Worm (Caenorhabditis elegans) whole organism, late embryonic: Measurements from ENCODE around the gene Y38E10A.24.

Experiments
- ceh-14 ChIP-seq: sonication (generic microtip); optimal IDR thresholded peaks from 2 replicates; lab custom pipeline; 2016; ENCODE audit warnings: missing genotype, missing genetic modification characterization, missing compliant biosample characterization
- ceh-30 ChIP-seq: fragments of 150-350 bp; optimal IDR thresholded peaks from 2 replicates; lab custom pipeline; 2014; ENCODE audit warnings: missing biosample characterization, missing genetic modification characterization
- dve-1 ChIP-seq: sonication (generic microtip); optimal IDR thresholded peaks from 2 replicates; lab custom pipeline; 2017; ENCODE audit warnings: antibody characterized with exemption, mild to moderate bottlenecking, missing genetic modification characterization, missing compliant biosample characterization
- fkh-10 ChIP-seq: fragments of 150-350 bp; optimal IDR thresholded peaks from 2 replicates; lab custom pipeline; 2014; ENCODE audit warnings: missing biosample characterization, missing genetic modification reagents, missing genetic modification characterization
- lin-11 ChIP-seq: fragments of 200-800 bp; sonication (Bioruptor generic); optimal IDR thresholded peaks from 2 replicates; lab custom pipeline; 2018; ENCODE audit warnings: mild to moderate bottlenecking, missing genetic modification characterization, missing compliant biosample characterization
- nfya-1 ChIP-seq: sonication (generic microtip); optimal IDR thresholded peaks from 2 replicates; lab custom pipeline; 2017; ENCODE audit warnings: missing genetic modification characterization, mild to moderate bottlenecking, missing compliant biosample characterization, antibody characterized with exemption, moderate library complexity
- npax-4 ChIP-seq: sonication (generic microtip); optimal IDR thresholded peaks from 2 replicates; lab custom pipeline; 2016; ENCODE audit warnings: missing genetic modification characterization, missing compliant biosample characterization
- pha-4 ChIP-seq: fragments of 150-350 bp; optimal IDR thresholded peaks from 2 replicates; lab custom pipeline; 2018; ENCODE audit warnings: missing biosample characterization, missing genetic modification reagents, missing genetic modification characterization
- sox-4 ChIP-seq: sonication (generic microtip); optimal IDR thresholded peaks from 2 replicates; lab custom pipeline; 2017; ENCODE audit warnings: mild to moderate bottlenecking, missing genetic modification characterization, inconsistent platforms, missing compliant biosample characterization
- tbx-2 ChIP-seq: sonication (generic microtip); optimal IDR thresholded peaks from 2 replicates; lab custom pipeline; 2016; ENCODE audit warnings: missing genetic modification characterization, missing compliant biosample characterization

ce11 chrII:12673311-12673710 lies 5.5 kb upstream of the Y38E10A.24 start:
- TF ChIP-seq lin-11 (tag; lab: Kevin White, UChicago): no peak
- no peak for TF ChIP-seq ceh-30 (tag; lab: Kevin White, UChicago)
- no peak for TF ChIP-seq dve-1 (tag; lab: Kevin White, UChicago)
- no peak for TF ChIP-seq fkh-10
- no peak for TF ChIP-seq ceh-14
- no peak for TF ChIP-seq tbx-2 (tag; lab: Kevin White, UChicago)
- TF ChIP-seq nfya-1 (tag; lab: Kevin White, UChicago): no peak
- TF ChIP-seq pha-4 (tag; lab: Kevin White, UChicago): no peak
- TF ChIP-seq sox-4 (tag; lab: Kevin White, UChicago): no peak
- TF ChIP-seq npax-4: no peak
